Fruit fly (Drosophila melanogaster): ENCODE results near the gene Pop1.

Pop1 gene

DNA sequence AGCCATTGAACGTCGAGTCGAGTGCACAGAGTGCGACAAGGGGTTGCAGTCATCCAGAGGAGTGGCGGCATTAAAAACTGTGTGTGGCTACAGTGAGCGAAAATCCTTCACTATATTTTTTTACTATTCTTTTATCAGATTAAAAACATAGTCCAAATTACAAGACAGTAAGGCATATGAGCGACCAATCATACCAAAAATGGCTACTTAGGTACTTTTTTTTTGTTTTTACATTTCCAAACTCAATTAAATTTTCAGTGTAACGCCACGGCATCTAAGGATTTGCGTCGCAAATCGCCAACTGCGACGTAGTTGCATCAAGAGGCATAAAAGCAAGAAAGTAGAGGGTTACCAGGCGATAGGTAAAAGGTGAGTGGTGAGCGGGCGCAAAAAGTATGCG is 16.6 kb downstream of the Pop1 start (continued):
- TF ChIP-seq oc (tag; optimal IDR thresholded peaks at IDR 0.05) (no peak), CG3163 (GFP tag; optimal IDR thresholded peaks at IDR 0.05) (no peak), fd3F (GFP tag; optimal IDR thresholded peaks at IDR 0.05) (no peak), ro (GFP tag; IDR thresholded peaks at IDR 0.05) (no peak), CG2678 (tag; optimal IDR thresholded peaks at IDR 0.05) (peak; percentile 53), C15 (GFP tag; IDR thresholded peaks at IDR 0.05) (no peak), tx (GFP tag; optimal IDR thresholded peaks at IDR 0.05) (no peak), trh (GFP tag; optimal IDR thresholded peaks at IDR 0.05) (no peak), Six4 (GFP tag; optimal IDR thresholded peaks at IDR 0.05) (no peak), zfh1 (GFP tag; IDR thresholded peaks at IDR 0.05) (peak; percentile 61; the same call in 2 of the 3 replicates), ap (GFP tag; IDR thresholded peaks at IDR 0.05) (no peak), Dp (GFP tag; optimal IDR thresholded peaks at IDR 0.05) (no peak), CG13424 (tag; optimal IDR thresholded peaks at IDR 0.05) (peak; percentile 52), CG10462 (GFP tag; optimal IDR thresholded peaks at IDR 0.05) (no peak), gce (GFP tag; IDR thresholded peaks at IDR 0.05) (0 out of 3 replicates have a peak, but pooled peaks have one; percentile 26), mld (GFP tag; IDR thresholded peaks at IDR 0.05; ENCODE audit: partially characterized antibody) (no peak), D19A (tag; optimal IDR thresholded peaks at IDR 0.05) (peak; percentile 50), CG7745 (tag; optimal IDR thresholded peaks at IDR 0.05) (no peak), Dad (GFP tag; optimal IDR thresholded peaks at IDR 0.05) (peak; percentile 15), vfl (GFP tag; optimal IDR thresholded peaks at IDR 0.05) (no peak), pfk (GFP tag; optimal IDR thresholded peaks at IDR 0.05) (no peak), dmrt99B (tag; optimal IDR thresholded peaks at IDR 0.05) (peak; percentile 63), Dll (GFP tag; IDR thresholded peaks at IDR 0.05; ENCODE audit: partially characterized antibody) (no peak), CG12299 (tag; optimal IDR thresholded peaks at IDR 0.05) (no peak), CG12219 (GFP tag; optimal IDR thresholded peaks at IDR 0.05) (peak; percentile 46), CG6175 (GFP tag; IDR thresholded peaks at IDR 0.05) (no peak), knrl (GFP tag; IDR thresholded peaks at IDR 0.05; ENCODE audit: partially characterized antibody) (no peak), Neu2 (GFP tag; optimal IDR thresholded peaks at IDR 0.05; ENCODE audit: borderline replicate concordance) (no peak), Atf3 (GFP tag; optimal IDR thresholded peaks at IDR 0.05) (no peak), gsb-n (tag; optimal IDR thresholded peaks at IDR 0.05) (peak; percentile 72), ftz-f1 (GFP tag; optimal IDR thresholded peaks at IDR 0.05) (no peak), Usf (GFP tag; optimal IDR thresholded peaks at IDR 0.05) (peak; percentile 24), yki (optimal IDR thresholded peaks at IDR 0.05) (no peak), Oaz (GFP tag; IDR thresholded peaks at IDR 0.05) (no peak), Hey (tag; optimal IDR thresholded peaks at IDR 0.05) (no peak), Bteb2 (GFP tag; optimal IDR thresholded peaks at IDR 0.05) (no peak), sens-2 (GFP tag; IDR thresholded peaks at IDR 0.05) (peak; percentile 59), pan (optimal IDR thresholded peaks at IDR 0.05) (no peak), pan (GFP tag; optimal IDR thresholded peaks at IDR 0.05 in 1 of 2, IDR thresholded peaks at IDR 0.05 in 1 of 2) (no peak), grn (GFP tag; optimal IDR thresholded peaks at IDR 0.05) (no peak), CG6654 (GFP tag; optimal IDR thresholded peaks at IDR 0.05) (peak; percentile 29), lbe (GFP tag; optimal IDR thresholded peaks at IDR 0.05) (no peak), CG7372 (GFP tag; IDR thresholded peaks at IDR 0.05) (no peak), slou (GFP tag; optimal IDR thresholded peaks at IDR 0.05) (no peak), Fer3 (tag; optimal IDR thresholded peaks at IDR 0.05) (peak; percentile 48), her (GFP tag; optimal IDR thresholded peaks at IDR 0.05) (no peak), kay (GFP tag; optimal IDR thresholded peaks at IDR 0.05) (no peak), hkb (optimal IDR thresholded peaks at IDR 0.05) (no peak), hkb (GFP tag; IDR thresholded peaks at IDR 0.05) (peak; percentile 61), B-H1 (GFP tag; IDR thresholded peaks at IDR 0.05) (peak; percentile 41; the same call in 2 of the 3 replicates), Dip2 (GFP tag; IDR thresholded peaks at IDR 0.05) (no peak), az2 (GFP tag; optimal IDR thresholded peaks at IDR 0.05) (peak; percentile 44), CG11398 (GFP tag; optimal IDR thresholded peaks at IDR 0.05) (peak; percentile 12)
